Fruit fly (Drosophila melanogaster): Measurements from ENCODE around the gene pira.
A peak's percentile ranks its signal among the peaks of the same experiment; 100 is the strongest.

pira gene

dm6 chrX:12760466-12761133, 2.8 kb downstream of the pira start, which contains the start of gene Paics (continued):
- TF ChIP-seq Blimp-1 (GFP tag; optimal IDR thresholded peaks at IDR 0.05): no peak
- TF ChIP-seq Sox102F (GFP tag; optimal IDR thresholded peaks at IDR 0.05): peak; percentile 18
- peak; percentile 34 for TF ChIP-seq CG31627 (GFP tag; optimal IDR thresholded peaks at IDR 0.05)
- TF ChIP-seq CG6163 (GFP tag; IDR thresholded peaks at IDR 0.05): peak; percentile 47; the same call in 1 of the 3 replicates
- peak; percentile 33 for TF ChIP-seq pdm3 (GFP tag; optimal IDR thresholded peaks at IDR 0.05)
- TF ChIP-seq dac (GFP tag; optimal IDR thresholded peaks at IDR 0.05): no peak
- TF ChIP-seq CG15336 (GFP tag; IDR thresholded peaks at IDR 0.05): peak; percentile 56; the same call in 1 of the 2 replicates
- TF ChIP-seq Eip75B (GFP tag; optimal IDR thresholded peaks at IDR 0.05): peak; percentile 77
- TF ChIP-seq Sox14 (GFP tag; optimal IDR thresholded peaks at IDR 0.05): peak; percentile 46
- TF ChIP-seq ss (GFP tag; optimal IDR thresholded peaks at IDR 0.05): peak; percentile 69 to 76
- peak; percentile 4 for TF ChIP-seq CG9139 (GFP tag; optimal IDR thresholded peaks at IDR 0.05)
- no peak for TF ChIP-seq CG1621 (tag; optimal IDR thresholded peaks at IDR 0.05)
- TF ChIP-seq topi (GFP tag; optimal IDR thresholded peaks at IDR 0.05): peak; percentile 61
- peak; percentile 55 for TF ChIP-seq esn (GFP tag; optimal IDR thresholded peaks at IDR 0.05)
- peak; percentile 40 for TF ChIP-seq Smox (GFP tag; optimal IDR thresholded peaks at IDR 0.05)
- peak; percentile 32 for TF ChIP-seq Sox15 (GFP tag; optimal IDR thresholded peaks at IDR 0.05)
- peak; percentile 65 for TF ChIP-seq CG10631 (GFP tag; optimal IDR thresholded peaks at IDR 0.05)
- TF ChIP-seq lz (GFP tag; optimal IDR thresholded peaks at IDR 0.05): peak; percentile 69
- TF ChIP-seq CG6808 (GFP tag; optimal IDR thresholded peaks at IDR 0.05): peak; percentile 52
- TF ChIP-seq CG8632 (GFP tag; optimal IDR thresholded peaks at IDR 0.05): peak; percentile 39
- TF ChIP-seq CG16779 (tag; optimal IDR thresholded peaks at IDR 0.05): peak; percentile 55
- peak; percentile 75 for TF ChIP-seq CG3032 (tag; optimal IDR thresholded peaks at IDR 0.05)
- TF ChIP-seq Hr39 (GFP tag; optimal IDR thresholded peaks at IDR 0.05): peak; percentile 43
- peak; percentile 96 for TF ChIP-seq Eip78C (GFP tag)
- peak; percentile 48 for TF ChIP-seq spab (GFP tag; optimal IDR thresholded peaks at IDR 0.05)

DNA sequence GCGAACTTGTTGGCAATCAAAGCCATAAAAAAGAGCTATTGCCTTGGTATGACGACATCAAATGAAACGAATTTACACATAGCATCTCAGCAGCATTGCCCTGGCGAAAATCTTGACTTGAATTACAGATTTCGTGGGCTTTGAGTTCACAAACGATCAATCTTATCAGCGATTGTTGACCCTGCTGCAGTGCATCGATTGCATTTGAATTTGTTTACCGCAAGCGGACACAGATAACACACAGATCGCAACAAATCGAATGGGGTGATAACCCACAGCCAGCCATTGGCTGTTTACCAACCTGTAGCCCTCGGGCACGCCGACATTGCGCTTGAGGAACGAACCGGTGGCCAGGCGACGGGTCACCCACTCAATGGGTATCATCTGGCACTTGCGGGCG, 4.2 kb downstream of the pira start:
- TF ChIP-seq svp (GFP tag) (peak; percentile 96), achi (GFP tag; optimal IDR thresholded peaks at IDR 0.05) (no peak)

DNA sequence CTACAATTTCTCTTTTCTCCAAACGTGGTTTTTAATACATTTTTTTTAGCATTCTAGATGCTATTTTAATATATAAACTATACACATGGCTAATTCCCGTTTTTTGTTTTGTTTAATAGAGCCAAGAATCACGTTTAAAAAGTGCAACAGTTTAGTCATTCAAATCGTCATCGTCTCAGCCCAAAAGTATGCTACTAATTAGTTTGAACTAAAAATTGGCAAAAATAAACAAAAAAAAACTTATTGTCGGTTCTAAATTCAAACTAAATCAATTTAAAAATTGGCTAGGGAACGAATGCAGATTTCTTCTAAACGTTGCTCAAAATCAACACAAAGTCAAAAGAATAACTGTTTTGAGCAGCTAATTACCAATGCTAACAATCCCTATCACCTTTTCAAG, 6.3 kb downstream of the pira start:
- TF ChIP-seq Gug (GFP tag; IDR thresholded peaks at IDR 0.05): no peak
- no peak for TF ChIP-seq CG8319 (GFP tag; optimal IDR thresholded peaks at IDR 0.05)
- peak; percentile 32; the same call in 2 of the 3 replicates for TF ChIP-seq CG8119 (GFP tag; IDR thresholded peaks at IDR 0.05)
- peak; percentile 32; the same call in 2 of the 3 replicates for TF ChIP-seq eg (GFP tag; IDR thresholded peaks at IDR 0.05)
- TF ChIP-seq dsx (GFP tag; optimal IDR thresholded peaks at IDR 0.05; ENCODE audit: poor library complexity, severe bottlenecking): peak; percentile 59
- TF ChIP-seq CG6854 (GFP tag; optimal IDR thresholded peaks at IDR 0.05): no peak
- TF ChIP-seq CG15336 (GFP tag; IDR thresholded peaks at IDR 0.05): peak; percentile 30; the same call in 1 of the 2 replicates
- TF ChIP-seq CG6276 (GFP tag; optimal IDR thresholded peaks at IDR 0.05): peak; percentile 14
- peak; percentile 30; the same call in 2 of the 3 replicates for TF ChIP-seq CG6163 (GFP tag; IDR thresholded peaks at IDR 0.05)

- TF ChIP-seq vri (GFP tag; optimal IDR thresholded peaks at IDR 0.05): no peak
- TF ChIP-seq CG8319 (GFP tag; optimal IDR thresholded peaks at IDR 0.05): no peak
- peak; percentile 89 for TF ChIP-seq fkh (GFP tag; optimal IDR thresholded peaks at IDR 0.05)
- TF ChIP-seq svp (GFP tag): peak; percentile 93
- TF ChIP-seq CG6808 (GFP tag; optimal IDR thresholded peaks at IDR 0.05): peak; percentile 10
- peak in 1 of 2 experiments; percentile 36 for TF ChIP-seq salr (GFP tag; optimal IDR thresholded peaks at IDR 0.05)
- TF ChIP-seq CG6163 (GFP tag; IDR thresholded peaks at IDR 0.05): peak; percentile 36; the same call in 1 of the 3 replicates
- TF ChIP-seq dsx (GFP tag; optimal IDR thresholded peaks at IDR 0.05; ENCODE audit: poor library complexity, severe bottlenecking): peak; percentile 39
- no peak for TF ChIP-seq Ets21C (GFP tag; optimal IDR thresholded peaks at IDR 0.05)
These were observed 7.1 kb downstream of the pira start for dm6 chrX:12756374-12756721.

Measured in whole organism, prepupa.